Worm (Caenorhabditis elegans): ENCODE results near the gene dhs-31.
A peak's percentile ranks its signal among the peaks of the same experiment; 100 is the strongest.

- TF ChIP-seq zag-1 (tag; optimal IDR thresholded peaks at IDR 0.05) (no peak), nhr-25 (tag; optimal IDR thresholded peaks at IDR 0.05; ENCODE audit: borderline replicate concordance, insufficient read depth) (peak; percentile 36), pqm-1 (tag; optimal IDR thresholded peaks at IDR 0.05) (no peak), ceh-82 (tag; optimal IDR thresholded peaks at IDR 0.05) (no peak), ceh-28 (tag; optimal IDR thresholded peaks at IDR 0.05) (no peak), unc-39 (tag; optimal IDR thresholded peaks at IDR 0.05) (no peak), hlh-30 (tag; optimal IDR thresholded peaks at IDR 0.05; ENCODE audit: insufficient read depth) (peak; percentile 9), unc-62 (GFP tag; optimal IDR thresholded peaks at IDR 0.05 in 1 of 2) (no peak), unc-62 (tag; optimal IDR thresholded peaks at IDR 0.05) (no peak), nhr-42 (GFP tag; IDR thresholded peaks at IDR 0.05) (0 out of 2 replicates have a peak, but pooled peaks have one; percentile 41), T20F7.1 (GFP tag; optimal IDR thresholded peaks at IDR 0.05) (peak; percentile 78), ztf-11 (tag; optimal IDR thresholded peaks at IDR 0.05) (no peak), pha-4 (GFP tag; IDR thresholded peaks at IDR 0.05) (0 out of 2 replicates have a peak, but pooled peaks have one; percentile 51), pha-4 (tag; optimal IDR thresholded peaks at IDR 0.05) (peak; percentile 15)
These were observed 45.8 kb downstream of the dhs-31 start, which contains the start of gene uba-1 for ce11 chrIV:9994895-9995394.

Measured in whole organism, L4 larva.